Fruit fly (Drosophila melanogaster): ENCODE measurements around the gene CG14262.

Gene CG14262

dm6 chr3R:27244412-27244741, 20.9 kb downstream of the CG14262 start (continued):
- TF ChIP-seq B-H2 (GFP tag; optimal IDR thresholded peaks at IDR 0.05): no peak
- TF ChIP-seq Dek (tag; optimal IDR thresholded peaks at IDR 0.05): no peak
- TF ChIP-seq ci (GFP tag; IDR thresholded peaks at IDR 0.05): 0 out of 3 replicates have a peak, but pooled peaks have one; percentile 16
- peak; percentile 42; the same call in 1 of the 2 replicates for TF ChIP-seq CG17328 (GFP tag; IDR thresholded peaks at IDR 0.05)
- TF ChIP-seq nmo (GFP tag; optimal IDR thresholded peaks at IDR 0.05): no peak
- no peak for TF ChIP-seq tin (GFP tag; optimal IDR thresholded peaks at IDR 0.05)
- TF ChIP-seq Bgb (GFP tag; IDR thresholded peaks at IDR 0.05; ENCODE audit: partially characterized antibody): no peak
- no peak for TF ChIP-seq CG2678 (tag; optimal IDR thresholded peaks at IDR 0.05)
- no peak for TF ChIP-seq nerfin-2 (GFP tag; IDR thresholded peaks at IDR 0.05; ENCODE audit: partially characterized antibody)
- TF ChIP-seq al (GFP tag; IDR thresholded peaks at IDR 0.05): no peak
- TF ChIP-seq CG15601 (tag; optimal IDR thresholded peaks at IDR 0.05): peak; percentile 9
- TF ChIP-seq Nf-YB (GFP tag; optimal IDR thresholded peaks at IDR 0.05): no peak
- no peak for TF ChIP-seq hkb (optimal IDR thresholded peaks at IDR 0.05)
- 0 out of 2 replicates have a peak, but pooled peaks have one; percentile 18 for TF ChIP-seq hkb (GFP tag; IDR thresholded peaks at IDR 0.05)
- TF ChIP-seq CG11696 (GFP tag; IDR thresholded peaks at IDR 0.05): 0 out of 2 replicates have a peak, but pooled peaks have one; percentile 8
- no peak for TF ChIP-seq odd (GFP tag; optimal IDR thresholded peaks at IDR 0.05)
- TF ChIP-seq HLH4C (GFP tag; IDR thresholded peaks at IDR 0.05; ENCODE audit: partially characterized antibody): no peak
- TF ChIP-seq Hr39 (optimal IDR thresholded peaks at IDR 0.05): no peak
- no peak for TF ChIP-seq Trl (optimal IDR thresholded peaks at IDR 0.05)
- TF ChIP-seq Trl (GFP tag; optimal IDR thresholded peaks at IDR 0.05): no peak
- no peak for TF ChIP-seq CrebB (tag; optimal IDR thresholded peaks at IDR 0.05)
- no peak for TF ChIP-seq en (GFP tag; optimal IDR thresholded peaks at IDR 0.05)
- TF ChIP-seq pum (GFP tag; optimal IDR thresholded peaks at IDR 0.05): no peak
- TF ChIP-seq PHDP (tag; optimal IDR thresholded peaks at IDR 0.05): no peak
- TF ChIP-seq CG10462 (GFP tag; optimal IDR thresholded peaks at IDR 0.05): no peak
- no peak for TF ChIP-seq tio (GFP tag; optimal IDR thresholded peaks at IDR 0.05)
- no peak for TF ChIP-seq trem (tag; optimal IDR thresholded peaks at IDR 0.05)
- TF ChIP-seq CG17186 (GFP tag; optimal IDR thresholded peaks at IDR 0.05): no peak
- TF ChIP-seq Nf-YA (GFP tag; IDR thresholded peaks at IDR 0.05): no peak
- no peak for TF ChIP-seq CG12071 (GFP tag; optimal IDR thresholded peaks at IDR 0.05)
- peak; percentile 82 for TF ChIP-seq sens (GFP tag)
- peak; percentile 35; the same call in 1 of the 2 replicates for TF ChIP-seq Xrp1 (GFP tag; IDR thresholded peaks at IDR 0.05)
- TF ChIP-seq CG7786 (GFP tag; optimal IDR thresholded peaks at IDR 0.05): no peak
- TF ChIP-seq Dad (GFP tag; optimal IDR thresholded peaks at IDR 0.05): no peak

DNA sequence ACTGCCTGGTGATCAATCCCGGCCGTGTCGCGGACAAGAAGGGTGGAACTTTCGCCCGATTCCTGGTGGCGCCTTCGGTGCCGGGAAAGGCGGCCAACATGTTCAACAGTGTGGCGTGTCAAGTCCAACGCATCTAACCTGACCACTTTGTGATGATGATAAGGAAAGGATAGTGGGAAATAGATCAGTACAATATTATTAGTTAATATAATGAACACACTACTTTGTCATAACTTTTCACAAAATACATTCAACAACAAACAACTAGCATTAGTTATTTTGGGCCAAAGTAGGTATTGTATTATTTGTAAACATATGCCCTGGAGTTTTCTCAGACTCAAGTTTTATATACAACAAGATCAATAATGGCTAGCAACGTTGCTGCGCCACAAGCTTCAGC, 24.3 kb downstream of the CG14262 start, which contains the start of gene CG17991:
Gene CG17991 (plus strand): TSS at position 301 of the 400 bp plus-strand sequence.
- no peak for TF ChIP-seq Spps (tag; optimal IDR thresholded peaks at IDR 0.05)
- no peak for TF ChIP-seq CG10654 (GFP tag; optimal IDR thresholded peaks at IDR 0.05)
- no peak for TF ChIP-seq CG4617 (GFP tag; optimal IDR thresholded peaks at IDR 0.05; ENCODE audit: borderline replicate concordance)
- no peak for TF ChIP-seq Ssrp (tag; optimal IDR thresholded peaks at IDR 0.05)
- TF ChIP-seq Oli (tag; optimal IDR thresholded peaks at IDR 0.05): no peak
- TF ChIP-seq hb (GFP tag; IDR thresholded peaks at IDR 0.05; ENCODE audit: partially characterized antibody): no peak
- TF ChIP-seq Elba2 (GFP tag; optimal IDR thresholded peaks at IDR 0.05): no peak
- no peak for TF ChIP-seq CG3163 (GFP tag; optimal IDR thresholded peaks at IDR 0.05)
- no peak for TF ChIP-seq Awh (GFP tag; IDR thresholded peaks at IDR 0.05)
- TF ChIP-seq Doc2 (GFP tag; IDR thresholded peaks at IDR 0.05): no peak
- no peak for TF ChIP-seq Poxn (GFP tag; IDR thresholded peaks at IDR 0.05)
- TF ChIP-seq CG1024 (GFP tag; IDR thresholded peaks at IDR 0.05): no peak
- no peak for TF ChIP-seq CG3847 (GFP tag; IDR thresholded peaks at IDR 0.05)
- TF ChIP-seq gt (GFP tag; IDR thresholded peaks at IDR 0.05): no peak
- TF ChIP-seq E2f1 (GFP tag; IDR thresholded peaks at IDR 0.05): no peak
- TF ChIP-seq Lim3 (GFP tag; IDR thresholded peaks at IDR 0.05): no peak
- no peak for TF ChIP-seq mld (GFP tag; IDR thresholded peaks at IDR 0.05; ENCODE audit: partially characterized antibody)
- TF ChIP-seq CG17359 (tag; optimal IDR thresholded peaks at IDR 0.05): no peak
- TF ChIP-seq ci (GFP tag; IDR thresholded peaks at IDR 0.05): no peak
